Worm (Caenorhabditis elegans) whole organism, L4 larva: ENCODE results near the gene Y73B6BL.22.

Experiments
- dpl-1 ChIP-seq: fragments of 150-350 bp; optimal IDR thresholded peaks from 2 replicates; lab custom pipeline; 2014; ENCODE audit warnings: missing biosample characterization, missing genetic modification reagents, missing genetic modification characterization
- nhr-76 ChIP-seq: fragments of 150-350 bp; optimal IDR thresholded peaks from 2 replicates; lab custom pipeline; 2014; ENCODE audit warnings: missing biosample characterization, missing genetic modification characterization

DNA sequence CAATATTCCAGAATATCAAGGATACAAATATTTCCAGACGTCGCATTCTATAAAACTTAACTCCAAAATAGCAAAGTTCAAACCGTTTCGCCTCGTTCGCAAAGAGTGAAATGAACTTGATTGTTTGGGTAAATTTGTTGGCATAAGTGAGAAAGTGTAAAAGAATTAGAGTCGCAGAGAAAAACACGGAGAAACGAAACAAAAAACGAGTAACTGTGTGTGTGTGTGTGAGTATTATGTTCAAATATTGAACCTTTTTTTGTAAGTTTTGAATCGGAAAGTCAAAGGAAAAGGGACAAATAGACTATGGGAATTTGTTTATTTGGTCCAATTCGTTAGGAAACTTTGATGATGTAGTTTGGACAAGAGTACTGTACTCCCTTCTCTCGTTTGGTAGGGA lies 15.1 kb upstream of the Y73B6BL.22 start, which contains the start of gene acp-7:
- TF ChIP-seq dpl-1 (GFP tag; lab: Kevin White, UChicago) (no peak), nhr-76 (tag; lab: Kevin White, UChicago) (no peak)
